Fruit fly (Drosophila melanogaster) whole organism, embryonic: Measurements from ENCODE around the gene Drp1.

Experiments used
- Abd-B ChIP-seq: fragments of 200-800 bp; sonication (Bioruptor generic); optimal IDR thresholded peaks from 2 replicates; lab custom pipeline; 2018; ENCODE audit warnings: missing biosample characterization, mild to moderate bottlenecking, missing genetic modification characterization, moderate library complexity
- Ada2b ChIP-seq: fragments of 200-800 bp; sonication (Bioruptor generic); IDR thresholded peaks from 2 replicates; pipeline ENCODE4 v1.3.6; 2022; ENCODE audit warnings: missing biosample characterization, missing genetic modification characterization
- Adf1 ChIP-seq: fragments of 200-800 bp; sonication (Bioruptor generic); IDR thresholded peaks from 2 replicates; pipeline ENCODE4 v1.3.6; 2022; ENCODE audit warnings: missing biosample characterization, missing genetic modification characterization
- CG11398 ChIP-seq: fragments of 200-800 bp; sonication (Bioruptor generic); optimal IDR thresholded peaks from 2 replicates; lab custom pipeline; 2016; ENCODE audit warnings: missing biosample characterization, missing genetic modification characterization
- CG12104 ChIP-seq: fragments of 200-800 bp; sonication (Bioruptor generic); optimal IDR thresholded peaks from 3 replicates; lab custom pipeline; 2016; ENCODE audit warnings: missing biosample characterization, missing genetic modification characterization
- CG12155 ChIP-seq: fragments of 200-800 bp; sonication (Bioruptor generic); optimal IDR thresholded peaks from 3 replicates; lab custom pipeline; 2016; ENCODE audit warnings: missing biosample characterization, missing genetic modification characterization
- CG12219 ChIP-seq: fragments of 200-800 bp; sonication (Bioruptor generic); optimal IDR thresholded peaks from 3 replicates; lab custom pipeline; 2018; ENCODE audit warnings: missing biosample characterization, mild to moderate bottlenecking, missing genetic modification characterization
- CG16813 ChIP-seq: fragments of 200-800 bp; sonication (Bioruptor generic); IDR thresholded peaks from 3 replicates; pipeline ENCODE4 v1.3.6; 2022; ENCODE audit warnings: missing biosample characterization, missing genetic modification characterization; ENCODE audit not compliant: partially characterized antibody
- CG17802 ChIP-seq: fragments of 200-800 bp; sonication (Bioruptor generic); optimal IDR thresholded peaks from 2 replicates; lab custom pipeline; 2018; ENCODE audit warnings: missing biosample characterization, mild to moderate bottlenecking, missing genetic modification characterization, moderate library complexity
- CG1792 ChIP-seq: fragments of 200-800 bp; sonication (Bioruptor generic); optimal IDR thresholded peaks from 2 replicates; lab custom pipeline; 2016; ENCODE audit warnings: missing biosample characterization, missing genetic modification characterization
- CG2129 ChIP-seq: fragments of 200-800 bp; sonication (Bioruptor generic); IDR thresholded peaks from 2 replicates; pipeline ENCODE4 v1.3.6; 2022; ENCODE audit warnings: missing biosample characterization, missing genetic modification characterization; ENCODE audit not compliant: partially characterized antibody
- CG2678 ChIP-seq: fragments of 200-800 bp; sonication (Bioruptor generic); optimal IDR thresholded peaks from 3 replicates; lab custom pipeline; 2019; ENCODE audit warnings: missing biosample characterization, mild to moderate bottlenecking, missing genetic modification characterization, moderate library complexity
- CG3281 ChIP-seq: fragments of 200-800 bp; sonication (Bioruptor generic); optimal IDR thresholded peaks from 3 replicates; lab custom pipeline; 2017; ENCODE audit warnings: missing biosample characterization, mild to moderate bottlenecking, missing genetic modification characterization
- CG42726 ChIP-seq: fragments of 200-800 bp; sonication (Bioruptor generic); IDR thresholded peaks from 2 replicates; pipeline ENCODE4 v1.3.6; 2022; ENCODE audit warnings: missing biosample characterization, missing genetic modification characterization; ENCODE audit not compliant: partially characterized antibody
- CG4424 ChIP-seq: fragments of 200-800 bp; sonication (Bioruptor generic); optimal IDR thresholded peaks from 3 replicates; lab custom pipeline; 2016; ENCODE audit warnings: missing biosample characterization, missing genetic modification characterization
- CG7372 ChIP-seq: fragments of 200-800 bp; sonication (Bioruptor generic); IDR thresholded peaks from 2 replicates; pipeline ENCODE4 v1.3.6; 2022; ENCODE audit warnings: missing biosample characterization, missing genetic modification characterization
- CG8388 ChIP-seq: fragments of 200-800 bp; sonication (Bioruptor generic); optimal IDR thresholded peaks from 2 replicates; lab custom pipeline; 2019; ENCODE audit warnings: missing biosample characterization, mild to moderate bottlenecking, missing genetic modification characterization, moderate library complexity
- CG9817 ChIP-seq: fragments of 200-800 bp; sonication (Bioruptor generic); optimal IDR thresholded peaks from 2 replicates; lab custom pipeline; 2018; ENCODE audit warnings: missing biosample characterization, mild to moderate bottlenecking, missing genetic modification characterization, moderate library complexity
- CHES-1-like ChIP-seq: fragments of 200-800 bp; sonication (Bioruptor generic); optimal IDR thresholded peaks from 2 replicates; lab custom pipeline; 2016; ENCODE audit warnings: missing biosample characterization, missing genetic modification characterization
- Camta ChIP-seq: fragments of 200-800 bp; sonication (Bioruptor generic); optimal IDR thresholded peaks from 2 replicates; lab custom pipeline; 2016; ENCODE audit warnings: missing biosample characterization, missing genetic modification characterization
- D19A ChIP-seq: fragments of 200-800 bp; optimal IDR thresholded peaks from 3 replicates; lab custom pipeline; 2019; ENCODE audit warnings: missing biosample characterization, mild to moderate bottlenecking, missing genetic modification characterization, moderate library complexity
- Dbx ChIP-seq: fragments of 200-800 bp; sonication (Bioruptor generic); IDR thresholded peaks from 3 replicates; pipeline ENCODE4 v1.3.6; 2022; ENCODE audit warnings: missing biosample characterization, missing genetic modification characterization
- Dll ChIP-seq: fragments of 200-800 bp; sonication (Bioruptor generic); IDR thresholded peaks from 4 replicates; pipeline ENCODE4 v1.3.6; 2022; ENCODE audit warnings: missing biosample characterization, missing genetic modification characterization; ENCODE audit not compliant: partially characterized antibody
- Doc3 ChIP-seq: fragments of 200-800 bp; sonication (Bioruptor generic); IDR thresholded peaks from 3 replicates; pipeline ENCODE4 v1.3.6; 2022; ENCODE audit warnings: missing biosample characterization, missing genetic modification characterization; ENCODE audit not compliant: partially characterized antibody
- HLHmδ ChIP-seq: fragments of 200-800 bp; sonication (Bioruptor generic); optimal IDR thresholded peaks from 2 replicates; lab custom pipeline; 2018; ENCODE audit warnings: missing biosample characterization, mild to moderate bottlenecking, missing genetic modification characterization, moderate library complexity
- Hand ChIP-seq: fragments of 200-800 bp; sonication (Bioruptor generic); optimal IDR thresholded peaks from 2 replicates; lab custom pipeline; 2017; ENCODE audit warnings: mild to moderate bottlenecking, missing biosample characterization, missing genetic modification reagents, missing genetic modification characterization
- Hmx ChIP-seq: fragments of 200-800 bp; sonication (Bioruptor generic); optimal IDR thresholded peaks from 2 replicates; lab custom pipeline; 2016; ENCODE audit warnings: missing biosample characterization, missing genetic modification characterization
- Hsf ChIP-seq: fragments of 200-800 bp; sonication (Bioruptor generic); optimal IDR thresholded peaks from 3 replicates; lab custom pipeline; 2016; ENCODE audit warnings: missing biosample characterization, missing genetic modification characterization
- Kr ChIP-seq: fragments of 200-800 bp; sonication (Bioruptor generic); optimal IDR thresholded peaks from 2 replicates; lab custom pipeline; 2017; ENCODE audit warnings: missing biosample characterization, mild to moderate bottlenecking, missing genetic modification characterization
- Nf-YC ChIP-seq: fragments of 200-800 bp; optimal IDR thresholded peaks from 3 replicates; lab custom pipeline; 2019; ENCODE audit warnings: missing biosample characterization, mild to moderate bottlenecking, missing genetic modification characterization, moderate library complexity
- Opbp ChIP-seq: fragments of 200-800 bp; sonication (Bioruptor generic); IDR thresholded peaks from 3 replicates; pipeline ENCODE4 v1.3.6; 2022; ENCODE audit warnings: missing biosample characterization, missing genetic modification characterization; ENCODE audit not compliant: partially characterized antibody
- Ptx1 ChIP-seq: fragments of 200-800 bp; sonication (Bioruptor generic); IDR thresholded peaks from 2 replicates; pipeline ENCODE4 v1.3.6; 2022; ENCODE audit warnings: missing biosample characterization, missing genetic modification characterization
- Ravus ChIP-seq: fragments of 200-800 bp; sonication (Bioruptor generic); IDR thresholded peaks from 2 replicates; pipeline ENCODE4 v1.3.6; 2022; ENCODE audit warnings: missing biosample characterization, missing genetic modification characterization
- Sin3A ChIP-seq: fragments of >200 bp; optimal IDR thresholded peaks from 2 replicates; lab custom pipeline; 2018
- Spps ChIP-seq: fragments of 200-800 bp; sonication (Bioruptor generic); optimal IDR thresholded peaks from 2 replicates; lab custom pipeline; 2018; ENCODE audit warnings: missing biosample characterization, mild to moderate bottlenecking, missing genetic modification characterization
- Stat92E ChIP-seq, 3 experiments: fragments of >200 bp in 2 of 3; fragments of 200-800 bp in 1 of 3; sonication (Bioruptor generic) in 1 of 3; optimal IDR thresholded peaks; 2 replicates each; lab custom pipeline; 2017 to 2019; ENCODE audit warnings: missing biosample characterization in 3 of 3, missing genetic modification characterization in 3 of 3, mild to moderate bottlenecking in 1 of 3, moderate library complexity in 1 of 3
- bbx ChIP-seq: fragments of 200-800 bp; sonication (Bioruptor generic); IDR thresholded peaks from 2 replicates; pipeline ENCODE4 v1.3.6; 2022; ENCODE audit warnings: missing biosample characterization, missing genetic modification characterization; ENCODE audit not compliant: partially characterized antibody
- caup ChIP-seq: fragments of 200-800 bp; sonication (Bioruptor generic); optimal IDR thresholded peaks from 3 replicates; lab custom pipeline; 2017; ENCODE audit warnings: missing biosample characterization, mild to moderate bottlenecking, missing genetic modification characterization, moderate library complexity; ENCODE audit not compliant: severe bottlenecking
- ci ChIP-seq: fragments of 200-800 bp; sonication (Bioruptor generic); IDR thresholded peaks from 3 replicates; pipeline ENCODE4 v1.3.6; 2022; ENCODE audit warnings: missing biosample characterization, missing genetic modification characterization
- gro ChIP-seq: fragments of 200-800 bp; sonication (Bioruptor generic); optimal IDR thresholded peaks from 2 replicates; lab custom pipeline; 2016; ENCODE audit warnings: missing biosample characterization, missing genetic modification characterization
- gt ChIP-seq: fragments of 200-800 bp; sonication (Bioruptor generic); IDR thresholded peaks from 2 replicates; pipeline ENCODE4 v1.3.6; 2022; ENCODE audit warnings: missing biosample characterization, missing genetic modification characterization
- jigr1 ChIP-seq: fragments of 200-800 bp; sonication (Bioruptor generic); IDR thresholded peaks from 3 replicates; pipeline ENCODE4 v1.3.6; 2022; ENCODE audit warnings: missing biosample characterization, missing genetic modification characterization
- lbe ChIP-seq: fragments of 200-800 bp; sonication (Bioruptor generic); optimal IDR thresholded peaks from 2 replicates; lab custom pipeline; 2016; ENCODE audit warnings: missing biosample characterization, mild to moderate bottlenecking, missing genetic modification characterization
- nau ChIP-seq: fragments of 200-800 bp; sonication (Bioruptor generic); optimal IDR thresholded peaks from 3 replicates; lab custom pipeline; 2017; ENCODE audit warnings: missing biosample characterization, mild to moderate bottlenecking, missing genetic modification characterization, missing genetic modification reagents
- oc ChIP-seq: fragments of 200-800 bp; sonication (Bioruptor generic); optimal IDR thresholded peaks from 2 replicates; lab custom pipeline; 2018; ENCODE audit warnings: missing biosample characterization, mild to moderate bottlenecking, missing genetic modification characterization, moderate library complexity
- pb ChIP-seq: fragments of 200-800 bp; sonication (Bioruptor generic); optimal IDR thresholded peaks from 3 replicates; lab custom pipeline; 2016; ENCODE audit warnings: missing biosample characterization, missing genetic modification characterization
- sisA ChIP-seq: fragments of 200-800 bp; sonication (Bioruptor generic); IDR thresholded peaks from 2 replicates; pipeline ENCODE4 v1.3.6; 2022; ENCODE audit warnings: missing biosample characterization, missing genetic modification characterization
- stwl ChIP-seq: fragments of 200-800 bp; sonication (Bioruptor generic); optimal IDR thresholded peaks from 3 replicates; lab custom pipeline; 2018; ENCODE audit warnings: missing biosample characterization, mild to moderate bottlenecking, missing genetic modification characterization, moderate library complexity
- tgo ChIP-seq: fragments of 200-800 bp; sonication (Bioruptor generic); IDR thresholded peaks from 3 replicates; pipeline ENCODE4 v1.3.6; 2022; ENCODE audit warnings: missing biosample characterization, missing genetic modification characterization
- vnd ChIP-seq: fragments of 200-800 bp; sonication (Bioruptor generic); IDR thresholded peaks from 3 replicates; pipeline ENCODE4 v1.3.6; 2022; ENCODE audit warnings: missing biosample characterization, missing genetic modification characterization; ENCODE audit not compliant: partially characterized antibody

Gene Drp1

dm6 chr2L:2585285-2585684, at the start of gene Drp1 (continued):
- TF ChIP-seq D19A (tag; lab: Kevin White, UChicago) (no peak), HLHmδ (GFP tag; lab: Kevin White, UChicago) (no peak), Stat92E (GFP tag; optimal IDR thresholded peaks at IDR 0.05; lab: Kevin White, UChicago) (no peak), jigr1 (GFP tag; lab: Robert Waterston, UW) (no peak), CG3281 (GFP tag; lab: Kevin White, UChicago) (peak; percentile 21), stwl (tag; lab: Kevin White, UChicago) (peak; percentile 99), lbe (GFP tag; lab: Kevin White, UChicago) (no peak), CG11398 (GFP tag; lab: Kevin White, UChicago) (peak; percentile 27), CG7372 (GFP tag; lab: Robert Waterston, UW) (peak; percentile 32; the same call in 1 of the 2 replicates), CG12155 (GFP tag; lab: Kevin White, UChicago) (peak; percentile 36), Kr (no peak), CG12219 (GFP tag; lab: Kevin White, UChicago) (no peak), Doc3 (GFP tag; lab: Robert Waterston, UW) (peak; percentile 39; the same call in 2 of the 3 replicates), tgo (no peak), sisA (peak; percentile 63), gro (GFP tag; lab: Kevin White, UChicago) (peak; percentile 51), caup (GFP tag; lab: Kevin White, UChicago) (peak; percentile 55), CHES-1-like (GFP tag; lab: Kevin White, UChicago) (peak; percentile 84), Nf-YC (tag; lab: Kevin White, UChicago) (no peak), oc (tag; lab: Kevin White, UChicago) (no peak), Hsf (peak; percentile 66), ci (GFP tag; lab: Robert Waterston, UW) (peak; percentile 60; the same call in 1 of the 3 replicates), CG16813 (GFP tag; lab: Robert Waterston, UW) (peak; percentile 75), CG42726 (peak; percentile 92), Camta (peak; percentile 39), Spps (tag; lab: Kevin White, UChicago) (no peak), Abd-B (no peak), Hand (GFP tag; lab: Kevin White, UChicago) (no peak), Opbp (peak; percentile 83), CG1792 (peak; percentile 30), Dbx (GFP tag; lab: Robert Waterston, UW) (peak; percentile 72), gt (GFP tag; lab: Robert Waterston, UW) (0 out of 2 replicates have a peak, but pooled peaks have one; percentile 24), CG8388 (GFP tag; lab: Kevin White, UChicago) (no peak), CG4424 (GFP tag; lab: Kevin White, UChicago) (no peak), nau (GFP tag; lab: Kevin White, UChicago) (no peak), Ada2b (GFP tag; lab: Robert Waterston, UW) (no peak), Ravus (GFP tag; lab: Robert Waterston, UW) (no peak), Dll (GFP tag; lab: Robert Waterston, UW) (peak; percentile 59; the same call in 3 of the 4 replicates), Hmx (no peak), CG17802 (tag; lab: Kevin White, UChicago) (peak; percentile 28), CG12104 (GFP tag; lab: Kevin White, UChicago) (no peak), Sin3A (lab: Kevin White, UChicago) (peak; percentile 59), vnd (GFP tag; lab: Robert Waterston, UW) (peak; percentile 56), CG2129 (GFP tag; lab: Robert Waterston, UW) (no peak), pb (GFP tag; lab: Kevin White, UChicago) (no peak), Ptx1 (peak; percentile 61), bbx (GFP tag; lab: Robert Waterston, UW) (peak; percentile 78), Adf1 (GFP tag; lab: Robert Waterston, UW) (no peak), CG9817 (peak; percentile 22), CG2678 (no peak)
